Fruit fly (Drosophila melanogaster) whole organism, embryonic: ENCODE measurements around the gene BORCS6.

ENCODE experiments used
- ATbp ChIP-seq: fragments of 200-800 bp; sonication (Bioruptor generic); optimal IDR thresholded peaks from 2 replicates; lab custom pipeline; 2017; ENCODE audit warnings: missing biosample characterization, mild to moderate bottlenecking, missing genetic modification characterization, missing genetic modification reagents
- B-H2 ChIP-seq: fragments of 200-800 bp; sonication (Bioruptor generic); optimal IDR thresholded peaks from 2 replicates; lab custom pipeline; 2018; ENCODE audit warnings: missing biosample characterization, mild to moderate bottlenecking, missing genetic modification characterization
- BEAF-32 ChIP-seq: fragments of 200-800 bp; sonication (Bioruptor generic); optimal IDR thresholded peaks from 3 replicates; lab custom pipeline; 2017; ENCODE audit warnings: missing biosample characterization, missing genetic modification characterization, mild to moderate bottlenecking, moderate library complexity, missing genetic modification reagents
- CG15073 ChIP-seq: fragments of 200-800 bp; sonication (Bioruptor generic); optimal IDR thresholded peaks from 2 replicates; lab custom pipeline; 2016; ENCODE audit warnings: missing biosample characterization, missing genetic modification characterization
- CG15479 ChIP-seq: fragments of 200-800 bp; sonication (Bioruptor generic); optimal IDR thresholded peaks from 3 replicates; lab custom pipeline; 2019; ENCODE audit warnings: missing biosample characterization, mild to moderate bottlenecking, missing genetic modification characterization, moderate library complexity
- CG18619 ChIP-seq: fragments of 200-800 bp; sonication (Bioruptor generic); optimal IDR thresholded peaks from 3 replicates; lab custom pipeline; 2017; ENCODE audit warnings: missing biosample characterization, mild to moderate bottlenecking, missing genetic modification characterization
- CG2120 ChIP-seq: fragments of 200-800 bp; sonication (Bioruptor generic); optimal IDR thresholded peaks from 3 replicates; lab custom pipeline; 2016; ENCODE audit warnings: missing biosample characterization, missing genetic modification characterization
- CG2129 ChIP-seq: fragments of 200-800 bp; sonication (Bioruptor generic); IDR thresholded peaks from 2 replicates; pipeline ENCODE4 v1.3.6; 2022; ENCODE audit warnings: missing biosample characterization, missing genetic modification characterization; ENCODE audit not compliant: partially characterized antibody
- CG2678 ChIP-seq: fragments of 200-800 bp; sonication (Bioruptor generic); optimal IDR thresholded peaks from 3 replicates; lab custom pipeline; 2019; ENCODE audit warnings: missing biosample characterization, mild to moderate bottlenecking, missing genetic modification characterization, moderate library complexity
- CG34376 ChIP-seq: fragments of 200-800 bp; sonication (Bioruptor generic); optimal IDR thresholded peaks from 2 replicates; lab custom pipeline; 2018; ENCODE audit warnings: missing biosample characterization, mild to moderate bottlenecking, missing genetic modification characterization
- CG4360 ChIP-seq: fragments of 200-800 bp; sonication (Bioruptor generic); IDR thresholded peaks from 2 replicates; pipeline ENCODE4 v1.3.6; 2022; ENCODE audit warnings: missing biosample characterization, missing genetic modification characterization
- CG4820 ChIP-seq: fragments of 200-800 bp; sonication (Bioruptor generic); optimal IDR thresholded peaks from 3 replicates; lab custom pipeline; 2016; ENCODE audit warnings: missing biosample characterization, missing genetic modification characterization
- CG6175 ChIP-seq: fragments of 200-800 bp; sonication (Bioruptor generic); IDR thresholded peaks from 3 replicates; pipeline ENCODE4 v1.3.6; 2022; ENCODE audit warnings: missing biosample characterization, missing genetic modification characterization
- CG7987 ChIP-seq: fragments of 200-800 bp; sonication (Bioruptor generic); optimal IDR thresholded peaks from 2 replicates; lab custom pipeline; 2018; ENCODE audit warnings: missing biosample characterization, mild to moderate bottlenecking, missing genetic modification characterization, moderate library complexity
- CG8388 ChIP-seq: fragments of 200-800 bp; sonication (Bioruptor generic); optimal IDR thresholded peaks from 2 replicates; lab custom pipeline; 2019; ENCODE audit warnings: missing biosample characterization, mild to moderate bottlenecking, missing genetic modification characterization, moderate library complexity
- CG9817 ChIP-seq: fragments of 200-800 bp; sonication (Bioruptor generic); optimal IDR thresholded peaks from 2 replicates; lab custom pipeline; 2018; ENCODE audit warnings: missing biosample characterization, mild to moderate bottlenecking, missing genetic modification characterization, moderate library complexity
- Doc3 ChIP-seq: fragments of 200-800 bp; sonication (Bioruptor generic); IDR thresholded peaks from 3 replicates; pipeline ENCODE4 v1.3.6; 2022; ENCODE audit warnings: missing biosample characterization, missing genetic modification characterization; ENCODE audit not compliant: partially characterized antibody
- Fer3 ChIP-seq: fragments of 200-800 bp; sonication (Bioruptor generic); optimal IDR thresholded peaks from 2 replicates; lab custom pipeline; 2018; ENCODE audit warnings: missing biosample characterization, mild to moderate bottlenecking, missing genetic modification characterization, moderate library complexity
- H2.0 ChIP-seq: fragments of 200-800 bp; sonication (Bioruptor generic); IDR thresholded peaks from 2 replicates; pipeline ENCODE4 v1.3.6; 2022; ENCODE audit warnings: missing biosample characterization, missing genetic modification characterization
- HHEX ChIP-seq: fragments of 200-800 bp; sonication (Bioruptor generic); optimal IDR thresholded peaks from 3 replicates; lab custom pipeline; 2017; ENCODE audit warnings: missing biosample characterization, mild to moderate bottlenecking, missing genetic modification characterization, missing genetic modification reagents
- Hmx ChIP-seq: fragments of 200-800 bp; sonication (Bioruptor generic); optimal IDR thresholded peaks from 2 replicates; lab custom pipeline; 2016; ENCODE audit warnings: missing biosample characterization, missing genetic modification characterization
- Meics ChIP-seq: fragments of 200-800 bp; sonication (Bioruptor generic); optimal IDR thresholded peaks from 2 replicates; lab custom pipeline; 2017; ENCODE audit warnings: missing biosample characterization, mild to moderate bottlenecking, missing genetic modification characterization
- Neu2 ChIP-seq: fragments of 200-800 bp; sonication (Bioruptor generic); optimal IDR thresholded peaks from 3 replicates; lab custom pipeline; 2016; ENCODE audit warnings: missing biosample characterization, missing genetic modification characterization, borderline replicate concordance
- Oli ChIP-seq: fragments of 200-800 bp; sonication (Bioruptor generic); optimal IDR thresholded peaks from 2 replicates; lab custom pipeline; 2018; ENCODE audit warnings: missing biosample characterization, mild to moderate bottlenecking, missing genetic modification characterization, moderate library complexity
- PHDP ChIP-seq: fragments of 200-800 bp; sonication (Bioruptor generic); optimal IDR thresholded peaks from 3 replicates; lab custom pipeline; 2018; ENCODE audit warnings: missing biosample characterization, mild to moderate bottlenecking, missing genetic modification characterization, moderate library complexity
- Six4 ChIP-seq: fragments of 200-800 bp; sonication (Bioruptor generic); optimal IDR thresholded peaks from 2 replicates; lab custom pipeline; 2016; ENCODE audit warnings: missing biosample characterization, missing genetic modification characterization
- Stat92E ChIP-seq, 3 experiments: fragments of >200 bp in 2 of 3; fragments of 200-800 bp in 1 of 3; sonication (Bioruptor generic) in 1 of 3; optimal IDR thresholded peaks; 2 replicates each; lab custom pipeline; 2017 to 2019; ENCODE audit warnings: missing biosample characterization in 3 of 3, missing genetic modification characterization in 3 of 3, mild to moderate bottlenecking in 1 of 3, moderate library complexity in 1 of 3
- Usf ChIP-seq: fragments of 200-800 bp; sonication (Bioruptor generic); optimal IDR thresholded peaks from 2 replicates; lab custom pipeline; 2017; ENCODE audit warnings: missing genotype, missing biosample characterization, missing genetic modification characterization
- br ChIP-seq: fragments of >200 bp; optimal IDR thresholded peaks from 2 replicates; lab custom pipeline; 2017
- cg ChIP-seq: fragments of 200-800 bp; sonication (Bioruptor generic); optimal IDR thresholded peaks from 3 replicates; lab custom pipeline; 2019; ENCODE audit warnings: missing biosample characterization, mild to moderate bottlenecking, missing genetic modification characterization, moderate library complexity
- gt ChIP-seq: fragments of 200-800 bp; sonication (Bioruptor generic); IDR thresholded peaks from 2 replicates; pipeline ENCODE4 v1.3.6; 2022; ENCODE audit warnings: missing biosample characterization, missing genetic modification characterization
- jing ChIP-seq: fragments of 200-800 bp; sonication (Bioruptor generic); optimal IDR thresholded peaks from 2 replicates; lab custom pipeline; 2018; ENCODE audit warnings: missing biosample characterization, mild to moderate bottlenecking, missing genetic modification characterization
- lbe ChIP-seq: fragments of 200-800 bp; sonication (Bioruptor generic); optimal IDR thresholded peaks from 2 replicates; lab custom pipeline; 2016; ENCODE audit warnings: missing biosample characterization, mild to moderate bottlenecking, missing genetic modification characterization
- lov ChIP-seq, 2 experiments: fragments of 200-800 bp in 1 of 2; fragments of >200 bp in 1 of 2; sonication (Bioruptor generic) in 1 of 2; IDR thresholded peaks in 1 of 2; optimal IDR thresholded peaks in 1 of 2; 2 replicates in 1 of 2; 3 replicates in 1 of 2; pipeline versions ENCODE4 v1.3.6 to Lab custom; 2017 to 2022; ENCODE audit warnings: missing biosample characterization in 1 of 2, missing genetic modification characterization in 1 of 2
- mirr ChIP-seq: fragments of 200-800 bp; sonication (Bioruptor generic); optimal IDR thresholded peaks from 3 replicates; lab custom pipeline; 2018; ENCODE audit warnings: missing biosample characterization, mild to moderate bottlenecking, missing genetic modification characterization
- nerfin-1 ChIP-seq: fragments of 200-800 bp; sonication (Bioruptor generic); optimal IDR thresholded peaks from 3 replicates; lab custom pipeline; 2019; ENCODE audit warnings: missing biosample characterization, mild to moderate bottlenecking, missing genetic modification characterization, moderate library complexity
- p53 ChIP-seq: fragments of 200-800 bp; sonication (Bioruptor generic); optimal IDR thresholded peaks from 2 replicates; lab custom pipeline; 2016; ENCODE audit warnings: missing biosample characterization, missing genetic modification characterization
- pita ChIP-seq: fragments of 200-800 bp; sonication (Bioruptor generic); optimal IDR thresholded peaks from 2 replicates; lab custom pipeline; 2017; ENCODE audit warnings: missing biosample characterization, mild to moderate bottlenecking, missing genetic modification characterization
- pros ChIP-seq: fragments of 200-800 bp; sonication (Bioruptor generic); optimal IDR thresholded peaks from 3 replicates; lab custom pipeline; 2019; ENCODE audit warnings: missing biosample characterization, mild to moderate bottlenecking, missing genetic modification characterization, moderate library complexity
- ranshi ChIP-seq: fragments of 200-800 bp; sonication (Bioruptor generic); IDR thresholded peaks from 2 replicates; pipeline ENCODE4 v1.3.6; 2022; ENCODE audit warnings: missing biosample characterization, missing genetic modification characterization
- sd ChIP-seq: fragments of 200-800 bp; sonication (Bioruptor generic); optimal IDR thresholded peaks from 3 replicates; lab custom pipeline; 2018; ENCODE audit warnings: missing biosample characterization, mild to moderate bottlenecking, missing genetic modification characterization, moderate library complexity
- sens-2 ChIP-seq: fragments of 200-800 bp; sonication (Bioruptor generic); IDR thresholded peaks from 2 replicates; pipeline ENCODE4 v1.3.6; 2022; ENCODE audit warnings: missing biosample characterization, missing genetic modification characterization
- sr ChIP-seq: fragments of 200-800 bp; sonication (Bioruptor generic); IDR thresholded peaks from 3 replicates; pipeline ENCODE4 v1.3.6; 2022; ENCODE audit warnings: missing biosample characterization, missing genetic modification characterization
- stwl ChIP-seq: fragments of 200-800 bp; sonication (Bioruptor generic); optimal IDR thresholded peaks from 3 replicates; lab custom pipeline; 2018; ENCODE audit warnings: missing biosample characterization, mild to moderate bottlenecking, missing genetic modification characterization, moderate library complexity
- trh ChIP-seq: fragments of 200-800 bp; sonication (Bioruptor generic); optimal IDR thresholded peaks from 2 replicates; lab custom pipeline; 2016; ENCODE audit warnings: missing biosample characterization, missing genetic modification characterization
- ttk ChIP-seq: fragments of 200-800 bp; sonication (Bioruptor generic); IDR thresholded peaks from 2 replicates; pipeline ENCODE4 v2.1.2; 2022; ENCODE audit warnings: missing biosample characterization, missing genetic modification characterization
- vvl ChIP-seq: fragments of 200-800 bp; sonication (Bioruptor generic); IDR thresholded peaks from 2 replicates; pipeline ENCODE4 v1.3.6; 2022; ENCODE audit warnings: missing biosample characterization, missing genetic modification characterization
- wor ChIP-seq: fragments of 200-800 bp; sonication (Bioruptor generic); IDR thresholded peaks from 2 replicates; pipeline ENCODE4 v1.3.6; 2022; ENCODE audit warnings: missing biosample characterization, missing genetic modification characterization
- zen2 ChIP-seq: fragments of 200-800 bp; sonication (Bioruptor generic); IDR thresholded peaks from 3 replicates; pipeline ENCODE4 v1.3.6; 2022; ENCODE audit warnings: missing biosample characterization, missing genetic modification characterization; ENCODE audit not compliant: partially characterized antibody

The BORCS6 gene

dm6 chr3L:563002-563627 is 22.5 kb downstream of the BORCS6 start (continued):
- TF ChIP-seq Six4 (GFP tag; lab: Kevin White, UChicago) (peak; percentile 31), CG34376 (GFP tag; lab: Kevin White, UChicago) (no peak), Fer3 (peak; percentile 52), B-H2 (no peak), zen2 (GFP tag; lab: Robert Waterston, UW) (no peak), vvl (GFP tag; lab: Robert Waterston, UW) (peak; percentile 93), HHEX (peak; percentile 47), CG2129 (GFP tag; lab: Robert Waterston, UW) (no peak), pros (GFP tag; lab: Kevin White, UChicago) (no peak), CG7987 (GFP tag; lab: Kevin White, UChicago) (no peak), cg (GFP tag; lab: Kevin White, UChicago) (no peak), PHDP (peak; percentile 77), CG4360 (GFP tag; lab: Robert Waterston, UW) (no peak), CG15479 (no peak), pita (GFP tag; lab: Kevin White, UChicago) (no peak), trh (GFP tag; lab: Kevin White, UChicago) (no peak), Usf (GFP tag; lab: Kevin White, UChicago) (no peak), Oli (tag; lab: Kevin White, UChicago) (peak; percentile 62), gt (GFP tag; lab: Robert Waterston, UW) (no peak), Neu2 (no peak), sens-2 (GFP tag; lab: Robert Waterston, UW) (peak; percentile 62; the same call in 1 of the 2 replicates), CG9817 (tag; lab: Kevin White, UChicago) (peak; percentile 22), Stat92E (GFP tag; optimal IDR thresholded peaks at IDR 0.05; lab: Kevin White, UChicago) (no peak), ranshi (GFP tag; lab: Robert Waterston, UW) (peak; percentile 66), Meics (GFP tag; lab: Kevin White, UChicago) (peak; percentile 63), ttk (GFP tag; lab: Robert Waterston, UW) (peak; percentile 72), H2.0 (peak; percentile 60), sd (tag; lab: Kevin White, UChicago) (no peak), mirr (no peak), lov (optimal IDR thresholded peaks at IDR 0.05; lab: Kevin White, UChicago) (no peak), lov (GFP tag; IDR thresholded peaks at IDR 0.05; lab: Robert Waterston, UW) (no peak), p53 (GFP tag; lab: Kevin White, UChicago) (no peak), stwl (tag; lab: Kevin White, UChicago) (no peak), ATbp (GFP tag; lab: Kevin White, UChicago) (peak; percentile 76), Hmx (no peak), jing (peak; percentile 19), lbe (no peak), nerfin-1 (tag; lab: Kevin White, UChicago) (peak; percentile 58), CG2678 (peak; percentile 77), wor (GFP tag; lab: Robert Waterston, UW) (peak; percentile 39; the same call in 1 of the 2 replicates), CG4820 (peak; percentile 31), CG6175 (GFP tag; lab: Robert Waterston, UW) (no peak), Doc3 (GFP tag; lab: Robert Waterston, UW) (no peak), CG2120 (peak; percentile 36), CG15073 (GFP tag; lab: Kevin White, UChicago) (no peak), br (no peak), sr (GFP tag; lab: Robert Waterston, UW) (peak; percentile 40; the same call in 1 of the 3 replicates), BEAF-32 (GFP tag; lab: Kevin White, UChicago) (no peak), CG18619 (GFP tag; lab: Kevin White, UChicago) (peak; percentile 28), CG8388 (GFP tag; lab: Kevin White, UChicago) (peak; percentile 67)
